Worm (Caenorhabditis elegans): ENCODE data around the gene K10D6.4.

The K10D6.4 gene

DNA sequence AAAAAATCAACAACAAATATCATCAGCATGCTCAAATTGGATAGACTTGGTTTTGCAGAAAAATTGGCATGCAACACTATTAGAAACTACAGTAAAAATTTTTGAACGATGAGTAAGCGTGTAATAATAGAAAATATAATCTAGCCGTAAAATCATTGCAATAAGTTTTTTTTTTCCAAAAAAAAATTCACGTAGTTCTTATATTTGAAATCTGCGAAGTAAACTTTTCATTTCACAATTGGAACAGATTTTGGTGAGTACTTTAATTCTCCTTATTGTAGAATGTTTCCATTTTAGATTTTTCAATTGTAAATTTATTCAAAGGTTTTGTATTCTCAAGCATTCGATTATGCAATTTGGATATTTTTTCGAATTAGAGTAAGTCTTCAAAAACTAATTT, 1.4 kb upstream of the K10D6.4 start, which contains the start of gene K10D6.3:
Gene K10D6.3, plus strand, starts transcription at position 301 of the 400 bp plus-strand sequence.
- no peak for TF ChIP-seq tlf-1 (GFP tag; optimal IDR thresholded peaks at IDR 0.05)
- no peak for TF ChIP-seq F22D6.2 (tag; optimal IDR thresholded peaks at IDR 0.05)
- no peak for TF ChIP-seq unc-62 (GFP tag; optimal IDR thresholded peaks at IDR 0.05)
- no peak for TF ChIP-seq Y79H2A.3 (GFP tag; conservative IDR thresholded peaks at IDR 0.05)
- no peak for TF ChIP-seq snpc-3.4 (tag; optimal IDR thresholded peaks at IDR 0.05)
- no peak for TF ChIP-seq lir-1 (GFP tag; conservative IDR thresholded peaks at IDR 0.05)
- TF ChIP-seq egl-18 (GFP tag; IDR thresholded peaks at IDR 0.05), result no peak
- TF ChIP-seq lin-35 (GFP tag; optimal IDR thresholded peaks at IDR 0.05), result no peak

ce11 chrV:11204452-11204851, 2.7 kb downstream of the K10D6.4 start:
- TF ChIP-seq attf-5 (GFP tag; optimal IDR thresholded peaks at IDR 0.05) (no peak), nhr-90 (tag; optimal IDR thresholded peaks at IDR 0.05) (no peak), ccch-3 (GFP tag; optimal IDR thresholded peaks at IDR 0.05) (no peak), unc-130 (GFP tag; optimal IDR thresholded peaks at IDR 0.05) (no peak), sptf-2 (GFP tag; optimal IDR thresholded peaks at IDR 0.05) (no peak), lin-26 (GFP tag; IDR thresholded peaks at IDR 0.05) (no peak), cebp-1 (GFP tag; IDR thresholded peaks at IDR 0.05) (no peak), cebp-1 (tag; optimal IDR thresholded peaks at IDR 0.05) (no peak), snpc-1.3 (tag; optimal IDR thresholded peaks at IDR 0.05; ENCODE audit: insufficient read depth) (no peak), egl-18 (GFP tag; IDR thresholded peaks at IDR 0.05) (no peak), Y56A3A.18 (GFP tag; IDR thresholded peaks at IDR 0.05) (no peak), K12H6.12 (tag; optimal IDR thresholded peaks at IDR 0.05) (no peak), D2030.7 (GFP tag; IDR thresholded peaks at IDR 0.05) (no peak), him-1 (tag; optimal IDR thresholded peaks at IDR 0.05) (no peak), mel-28 (tag; optimal IDR thresholded peaks at IDR 0.05; ENCODE audit: borderline replicate concordance) (no peak), sdz-38 (tag; optimal IDR thresholded peaks at IDR 0.05) (no peak), madf-3 (GFP tag; IDR thresholded peaks at IDR 0.05) (no peak)

DNA sequence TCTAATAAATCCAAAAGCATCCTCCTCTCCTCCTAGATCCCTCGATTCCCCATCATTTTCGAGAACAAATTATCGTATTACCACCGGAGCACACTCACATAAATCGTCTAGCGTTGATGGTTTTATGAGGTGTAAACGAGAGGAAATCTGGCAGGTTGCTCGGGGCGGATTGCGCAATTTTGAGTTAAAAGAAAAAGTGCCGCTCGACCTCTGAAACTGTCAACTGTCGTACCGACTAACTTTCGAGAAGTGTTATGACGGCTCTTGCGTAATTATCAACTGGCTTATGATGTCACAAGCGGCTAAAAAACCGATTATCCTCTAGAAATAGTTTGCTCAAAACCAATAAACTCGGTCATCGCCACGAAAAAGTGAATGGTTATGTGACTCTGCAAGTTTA, 4.7 kb downstream of the K10D6.4 start:
- TF ChIP-seq unc-62 (GFP tag; optimal IDR thresholded peaks at IDR 0.05) (peak; percentile 5), ztf-18 (tag; optimal IDR thresholded peaks at IDR 0.05) (no peak), Y56A3A.18 (GFP tag; IDR thresholded peaks at IDR 0.05) (no peak), nhr-179 (tag; optimal IDR thresholded peaks at IDR 0.05) (no peak), hsf-1 (GFP tag; IDR thresholded peaks at IDR 0.05) (no peak), tbp1 (GFP tag; optimal IDR thresholded peaks at IDR 0.05) (no peak)

ce11 chrV:11209452-11210188, 7.9 kb downstream of the K10D6.4 start:
- no peak for TF ChIP-seq B0035.1 (tag; optimal IDR thresholded peaks at IDR 0.05)
- no peak for TF ChIP-seq nhr-120 (GFP tag; IDR thresholded peaks at IDR 0.05)

DNA sequence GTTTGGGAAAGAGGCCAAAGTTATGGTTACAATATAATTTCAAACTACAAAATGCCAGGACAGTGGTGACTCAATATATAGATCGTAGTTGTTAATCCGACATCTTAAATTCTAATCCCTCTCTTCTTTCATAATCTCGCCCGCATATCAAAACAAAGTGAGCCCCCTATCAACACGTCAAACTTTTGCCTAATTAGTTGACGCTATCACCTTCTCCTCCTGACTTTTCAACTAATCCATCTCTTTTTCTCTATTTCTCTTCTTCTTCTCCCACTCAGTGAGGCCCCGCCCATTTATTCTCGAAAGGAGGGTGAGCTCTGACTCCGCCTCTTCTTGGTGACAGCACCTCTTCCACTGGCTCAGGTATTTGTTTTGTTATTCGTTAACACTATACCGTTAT, 9.6 kb downstream of the K10D6.4 start:
- TF ChIP-seq hmg-1.2 (GFP tag; IDR thresholded peaks at IDR 0.05), result 0 out of 2 replicates have a peak, but pooled peaks have one; percentile 11
- no peak for TF ChIP-seq nhr-179 (tag; optimal IDR thresholded peaks at IDR 0.05)
